Worm (Caenorhabditis elegans) whole organism, mixed stage, embryonic: Measurements from ENCODE around the gene F38A5.6.

Experiments used
- blmp-1 ChIP-seq: fragments of 150-350 bp; optimal IDR thresholded peaks from 2 replicates; lab custom pipeline; 2014; ENCODE audit warnings: missing biosample characterization, missing genetic modification characterization
- elt-3 ChIP-seq: fragments of 150-350 bp; optimal IDR thresholded peaks from 2 replicates; lab custom pipeline; 2014; ENCODE audit warnings: missing biosample characterization, missing genetic modification characterization
- mep-1 ChIP-seq: fragments of 150-350 bp; optimal IDR thresholded peaks from 2 replicates; lab custom pipeline; 2017; ENCODE audit warnings: missing biosample characterization, missing genetic modification reagents, missing genetic modification characterization, inconsistent platforms
- nhr-237 ChIP-seq: fragments of 150-350 bp; optimal IDR thresholded peaks from 2 replicates; lab custom pipeline; 2014; ENCODE audit warnings: missing biosample characterization, missing genetic modification characterization
- pha-4 ChIP-seq: fragments of 150-350 bp; optimal IDR thresholded peaks from 2 replicates; lab custom pipeline; 2018; ENCODE audit warnings: missing biosample characterization, missing genetic modification reagents, missing genetic modification characterization
- unc-62 ChIP-seq: fragments of 150-350 bp; optimal IDR thresholded peaks from 2 replicates; lab custom pipeline; 2014; ENCODE audit warnings: missing biosample characterization, missing genetic modification reagents, missing genetic modification characterization

DNA sequence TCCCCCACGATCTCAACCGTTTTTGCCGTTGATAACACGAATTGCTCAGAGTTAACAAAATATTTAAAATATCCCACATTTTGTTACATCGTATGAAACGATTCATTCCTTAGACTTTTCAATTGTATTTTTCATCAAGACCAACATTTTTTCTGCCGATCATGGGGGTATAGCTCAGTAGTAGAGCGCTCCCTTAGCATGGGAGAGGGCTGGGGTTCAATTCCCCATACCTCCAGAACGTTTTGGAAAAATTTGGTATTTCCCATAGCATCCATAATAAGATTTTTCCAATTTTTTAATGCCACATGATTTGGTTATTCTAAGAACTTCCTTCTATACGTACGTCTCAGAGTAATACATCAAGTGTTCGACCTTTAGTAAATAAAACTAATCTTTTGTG, 35.2 kb downstream of the F38A5.6 start:
- no peak for TF ChIP-seq unc-62 (GFP tag; lab: Kevin White, UChicago)
- no peak for TF ChIP-seq blmp-1 (tag; lab: Kevin White, UChicago)
- no peak for TF ChIP-seq pha-4 (tag; lab: Kevin White, UChicago)
- TF ChIP-seq nhr-237 (tag; lab: Kevin White, UChicago), result no peak
- TF ChIP-seq elt-3 (tag; lab: Kevin White, UChicago), result no peak
- TF ChIP-seq mep-1 (tag; lab: Kevin White, UChicago), result no peak
